In the genomic region with DNA sequence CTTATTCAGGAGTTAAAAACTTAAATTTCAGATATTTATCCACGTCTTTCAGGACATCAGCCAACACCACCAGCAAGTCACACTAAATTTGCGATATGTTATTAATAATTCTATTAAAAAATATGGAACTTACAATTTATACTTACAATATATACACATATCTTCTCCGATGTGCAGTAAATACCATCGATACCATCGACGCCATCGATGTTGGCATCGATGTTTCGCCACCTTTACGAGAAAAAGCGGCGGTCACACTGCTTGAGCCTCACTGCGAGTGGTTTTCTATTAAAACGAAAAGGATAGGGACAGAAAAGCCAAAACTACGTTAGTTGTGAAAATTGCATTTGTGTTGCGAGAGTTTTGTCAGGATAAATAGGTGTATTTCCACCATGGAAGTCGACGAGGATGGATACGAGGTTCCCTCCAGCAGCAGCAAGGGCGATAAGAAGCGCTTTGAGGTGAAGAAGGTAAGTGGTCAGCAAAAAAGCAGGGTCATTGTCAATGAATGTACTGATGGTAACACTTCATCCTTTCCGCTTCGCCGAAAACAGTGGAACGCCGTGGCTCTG, we compare ENCODE assay signal across 5 fruit fly cellular contexts.
TF ChIP-seq lines count a peak whose summit lies in the region.

TSS of gene Roc1a (plus strand) at position 249 of the 572 bp plus-strand sequence.

- no peak for TF ChIP-seq CTCF in whole organism, embryonic (GFP tag; optimal IDR thresholded peaks at IDR 0.05; lab: Kevin White, UChicago)

TF ChIP-seq in whole organism, adult, 20 proteins besides CTCF, POLR2A, EP300 and RAD21 (continues in another document):
- TF ChIP-seq pad (GFP tag; optimal IDR thresholded peaks at IDR 0.05; lab: Kevin White, UChicago) (peak; percentile 14), CG14711 (tag; optimal IDR thresholded peaks at IDR 0.05; lab: Kevin White, UChicago) (no peak), cnc (optimal IDR thresholded peaks at IDR 0.05; lab: Kevin White, UChicago) (no peak), bab1 (GFP tag; optimal IDR thresholded peaks at IDR 0.05; lab: Kevin White, UChicago) (peak; percentile 34), tj (GFP tag; optimal IDR thresholded peaks at IDR 0.05; lab: Kevin White, UChicago) (peak; percentile 53), toe (GFP tag; optimal IDR thresholded peaks at IDR 0.05; lab: Kevin White, UChicago) (no peak), Crg-1 (GFP tag; optimal IDR thresholded peaks at IDR 0.05; lab: Kevin White, UChicago) (no peak), Mnt (GFP tag; optimal IDR thresholded peaks at IDR 0.05; lab: Kevin White, UChicago) (peak; percentile 5), CG7045 (GFP tag; optimal IDR thresholded peaks at IDR 0.05; lab: Kevin White, UChicago) (no peak), ovo (GFP tag; optimal IDR thresholded peaks at IDR 0.05; lab: Kevin White, UChicago) (peak; percentile 12), Clk (GFP tag; optimal IDR thresholded peaks at IDR 0.05; lab: Kevin White, UChicago) (no peak), CG1620 (GFP tag; optimal IDR thresholded peaks at IDR 0.05; lab: Kevin White, UChicago) (peak; percentile 9), CG11617 (GFP tag; optimal IDR thresholded peaks at IDR 0.05; lab: Kevin White, UChicago) (peak; percentile 20), CG33017 (tag; optimal IDR thresholded peaks at IDR 0.05; lab: Kevin White, UChicago) (no peak), Hr96 (GFP tag; optimal IDR thresholded peaks at IDR 0.05; lab: Kevin White, UChicago) (no peak), cic (GFP tag; optimal IDR thresholded peaks at IDR 0.05; lab: Kevin White, UChicago) (no peak), CG7101 (tag; optimal IDR thresholded peaks at IDR 0.05; lab: Kevin White, UChicago) (peak; percentile 43)

TF ChIP-seq in whole organism, embryonic, 481 proteins besides CTCF, POLR2A, EP300 and RAD21 (continues in another document):
- TF ChIP-seq amos (GFP tag; IDR thresholded peaks at IDR 0.05; lab: Robert Waterston, UW; ENCODE audit: partially characterized antibody) (peak; percentile 88), CG12299 (tag; optimal IDR thresholded peaks at IDR 0.05; lab: Kevin White, UChicago) (no peak), fd102C (GFP tag; optimal IDR thresholded peaks at IDR 0.05; lab: Kevin White, UChicago) (no peak), emc (GFP tag; optimal IDR thresholded peaks at IDR 0.05; lab: Kevin White, UChicago) (no peak), CG9727 (GFP tag; optimal IDR thresholded peaks at IDR 0.05; lab: Kevin White, UChicago) (peak; percentile 23), CG16779 (GFP tag; IDR thresholded peaks at IDR 0.05; lab: Robert Waterston, UW) (no peak), dati (GFP tag; IDR thresholded peaks at IDR 0.05; lab: Robert Waterston, UW) (no peak), sens-2 (GFP tag; IDR thresholded peaks at IDR 0.05; lab: Robert Waterston, UW) (no peak), HLH4C (GFP tag; IDR thresholded peaks at IDR 0.05; lab: Robert Waterston, UW; ENCODE audit: partially characterized antibody) (peak; percentile 59), Doc3 (GFP tag; IDR thresholded peaks at IDR 0.05; lab: Robert Waterston, UW; ENCODE audit: partially characterized antibody) (0 out of 3 replicates have a peak, but pooled peaks have one; percentile 12), CG4282 (GFP tag; optimal IDR thresholded peaks at IDR 0.05; lab: Kevin White, UChicago) (no peak), CG34224 (GFP tag; IDR thresholded peaks at IDR 0.05; lab: Robert Waterston, UW; ENCODE audit: partially characterized antibody) (peak; percentile 25; the same call in 2 of the 3 replicates), CG9817 (tag; optimal IDR thresholded peaks at IDR 0.05; lab: Kevin White, UChicago) (peak; percentile 21), CG8765 (GFP tag; IDR thresholded peaks at IDR 0.05; lab: Robert Waterston, UW) (no peak), row (GFP tag; IDR thresholded peaks at IDR 0.05; lab: Robert Waterston, UW) (peak; percentile 73), CG9932 (GFP tag; IDR thresholded peaks at IDR 0.05; lab: Robert Waterston, UW) (peak; percentile 57)

TF ChIP-seq in whole organism, prepupa, 60 proteins besides CTCF, POLR2A, EP300 and RAD21:
- TF ChIP-seq CG7368 (GFP tag; optimal IDR thresholded peaks at IDR 0.05; lab: Kevin White, UChicago), result no peak
- 0 out of 3 replicates have a peak, but pooled peaks have one; percentile 4 for TF ChIP-seq eg (GFP tag; IDR thresholded peaks at IDR 0.05; lab: Robert Waterston, UW)
- no peak for TF ChIP-seq CG1621 (tag; optimal IDR thresholded peaks at IDR 0.05; lab: Kevin White, UChicago)
- TF ChIP-seq pdm3 (GFP tag; optimal IDR thresholded peaks at IDR 0.05; lab: Kevin White, UChicago), result no peak
- peak; percentile 32 for TF ChIP-seq CG6854 (GFP tag; optimal IDR thresholded peaks at IDR 0.05; lab: Kevin White, UChicago)

TF ChIP-seq in whole organism, pupa, 21 proteins besides CTCF, POLR2A, EP300 and RAD21:
- TF ChIP-seq CG10348 (GFP tag; IDR thresholded peaks at IDR 0.05; lab: Robert Waterston, UW), result no peak
- peak; percentile 16 for TF ChIP-seq EcR (GFP tag; optimal IDR thresholded peaks at IDR 0.05; lab: Kevin White, UChicago)
- no peak for TF ChIP-seq CG12605 (GFP tag; IDR thresholded peaks at IDR 0.05; lab: Robert Waterston, UW)
- no peak for TF ChIP-seq CG17806 (tag; optimal IDR thresholded peaks at IDR 0.05; lab: Kevin White, UChicago)
- no peak for TF ChIP-seq Pif1A (GFP tag; optimal IDR thresholded peaks at IDR 0.05; lab: Kevin White, UChicago)
- no peak for TF ChIP-seq fd96Ca (GFP tag; IDR thresholded peaks at IDR 0.05; lab: Robert Waterston, UW)
- TF ChIP-seq gl (tag; optimal IDR thresholded peaks at IDR 0.05; lab: Kevin White, UChicago), result no peak
- TF ChIP-seq Ets98B (GFP tag; IDR thresholded peaks at IDR 0.05; lab: Robert Waterston, UW), result peak; percentile 17; the same call in 1 of the 2 replicates
- no peak for TF ChIP-seq CG15710 (tag; optimal IDR thresholded peaks at IDR 0.05; lab: Kevin White, UChicago)
- TF ChIP-seq CG8159 (tag; optimal IDR thresholded peaks at IDR 0.05; lab: Kevin White, UChicago), result no peak
- no peak for TF ChIP-seq Pif1B (GFP tag; optimal IDR thresholded peaks at IDR 0.05; lab: Kevin White, UChicago)
- no peak for TF ChIP-seq CG32121 (GFP tag; IDR thresholded peaks at IDR 0.05; lab: Robert Waterston, UW)
- TF ChIP-seq CG9948 (tag; optimal IDR thresholded peaks at IDR 0.05; lab: Kevin White, UChicago), result no peak

TF ChIP-seq in whole organism, wandering third instar larva, 38 proteins besides CTCF, POLR2A, EP300 and RAD21:
- TF ChIP-seq Vsx2 (GFP tag; optimal IDR thresholded peaks at IDR 0.05; lab: Kevin White, UChicago; ENCODE audit: partially characterized antibody) (no peak), br (GFP tag; optimal IDR thresholded peaks at IDR 0.05; lab: Kevin White, UChicago) (no peak), Mio (GFP tag; optimal IDR thresholded peaks at IDR 0.05; lab: Kevin White, UChicago) (no peak), GATAd (GFP tag; optimal IDR thresholded peaks at IDR 0.05; lab: Kevin White, UChicago) (no peak), Hr78 (GFP tag; optimal IDR thresholded peaks at IDR 0.05; lab: Kevin White, UChicago) (no peak), woc (GFP tag; optimal IDR thresholded peaks at IDR 0.05; lab: Kevin White, UChicago) (no peak), Dif (GFP tag; optimal IDR thresholded peaks at IDR 0.05; lab: Kevin White, UChicago; ENCODE audit: partially characterized antibody) (no peak), psq (GFP tag; optimal IDR thresholded peaks at IDR 0.05; lab: Kevin White, UChicago) (peak; percentile 21), sv (GFP tag; optimal IDR thresholded peaks at IDR 0.05; lab: Kevin White, UChicago) (no peak), N (GFP tag; optimal IDR thresholded peaks at IDR 0.05; lab: Kevin White, UChicago) (no peak), Hr83 (GFP tag; optimal IDR thresholded peaks at IDR 0.05; lab: Kevin White, UChicago; ENCODE audit: poor library complexity, severe bottlenecking) (peak; percentile 10), rgr (GFP tag; optimal IDR thresholded peaks at IDR 0.05; lab: Kevin White, UChicago) (no peak), h (GFP tag; optimal IDR thresholded peaks at IDR 0.05; lab: Kevin White, UChicago) (no peak), Myc (optimal IDR thresholded peaks at IDR 0.05; lab: Kevin White, UChicago) (no peak), CG9705 (GFP tag; optimal IDR thresholded peaks at IDR 0.05; lab: Kevin White, UChicago) (no peak), tai (GFP tag; optimal IDR thresholded peaks at IDR 0.05; lab: Kevin White, UChicago) (no peak), pan (optimal IDR thresholded peaks at IDR 0.05; lab: Kevin White, UChicago) (no peak), usp (GFP tag; optimal IDR thresholded peaks at IDR 0.05; lab: Kevin White, UChicago) (no peak), dl (GFP tag; optimal IDR thresholded peaks at IDR 0.05; lab: Kevin White, UChicago; ENCODE audit: insufficient read depth in 1 of 2, partially characterized antibody in 2 of 2) (no peak), Sp1 (GFP tag; optimal IDR thresholded peaks at IDR 0.05; lab: Kevin White, UChicago) (peak; percentile 11), dmrt93B (GFP tag; optimal IDR thresholded peaks at IDR 0.05; lab: Kevin White, UChicago) (no peak), foxo (GFP tag; optimal IDR thresholded peaks at IDR 0.05; lab: Kevin White, UChicago) (peak in 1 of 2 experiments; percentile 39), HLH106 (tag; optimal IDR thresholded peaks at IDR 0.05; lab: Kevin White, UChicago) (peak; percentile 34), dsf (GFP tag; optimal IDR thresholded peaks at IDR 0.05; lab: Kevin White, UChicago; ENCODE audit: borderline replicate concordance) (no peak), fru (GFP tag; optimal IDR thresholded peaks at IDR 0.05; lab: Kevin White, UChicago) (no peak), Rel (GFP tag; optimal IDR thresholded peaks at IDR 0.05; lab: Kevin White, UChicago) (no peak), Rel (tag; optimal IDR thresholded peaks at IDR 0.05; lab: Kevin White, UChicago) (peak; percentile 33), ey (GFP tag; optimal IDR thresholded peaks at IDR 0.05; lab: Kevin White, UChicago) (no peak), brk (GFP tag; optimal IDR thresholded peaks at IDR 0.05; lab: Kevin White, UChicago) (no peak), Hnf4 (GFP tag; optimal IDR thresholded peaks at IDR 0.05; lab: Kevin White, UChicago) (no peak)
